Fruit fly (Drosophila melanogaster) whole organism, embryonic: Measurements from ENCODE around the gene CG34135.
A peak's percentile ranks its signal among the peaks of the same experiment; 100 is the strongest.

ENCODE experiments used
- ATbp ChIP-seq: fragments of 200-800 bp; sonication (Bioruptor generic); optimal IDR thresholded peaks from 2 replicates; lab custom pipeline; 2017; ENCODE audit warnings: missing biosample characterization, mild to moderate bottlenecking, missing genetic modification characterization, missing genetic modification reagents
- Bteb2 ChIP-seq: fragments of 200-800 bp; sonication (Bioruptor generic); optimal IDR thresholded peaks from 2 replicates; lab custom pipeline; 2016; ENCODE audit warnings: missing biosample characterization, missing genetic modification characterization
- CG10209 ChIP-seq: fragments of 200-800 bp; sonication (Bioruptor generic); optimal IDR thresholded peaks from 3 replicates; lab custom pipeline; 2017; ENCODE audit warnings: missing biosample characterization, mild to moderate bottlenecking, missing genetic modification characterization, missing genetic modification reagents
- CG10431 ChIP-seq: fragments of 200-800 bp; sonication (Bioruptor generic); optimal IDR thresholded peaks from 3 replicates; lab custom pipeline; 2018; ENCODE audit warnings: missing biosample characterization, mild to moderate bottlenecking, missing genetic modification characterization
- CG10462 ChIP-seq: fragments of 200-800 bp; sonication (Bioruptor generic); optimal IDR thresholded peaks from 2 replicates; lab custom pipeline; 2016; ENCODE audit warnings: missing biosample characterization, missing genetic modification characterization
- CG10543 ChIP-seq: fragments of 200-800 bp; sonication (Bioruptor generic); optimal IDR thresholded peaks from 3 replicates; lab custom pipeline; 2017; ENCODE audit warnings: missing biosample characterization, mild to moderate bottlenecking, missing genetic modification characterization, moderate library complexity
- CG10979 ChIP-seq: fragments of 200-800 bp; sonication (Bioruptor generic); optimal IDR thresholded peaks from 2 replicates; lab custom pipeline; 2018; ENCODE audit warnings: missing biosample characterization, mild to moderate bottlenecking, missing genetic modification characterization, moderate library complexity
- CG11093 ChIP-seq: fragments of 200-800 bp; sonication (Bioruptor generic); IDR thresholded peaks from 3 replicates; pipeline ENCODE4 v1.3.6; 2022; ENCODE audit warnings: missing biosample characterization, missing genetic modification characterization
- CG12219 ChIP-seq: fragments of 200-800 bp; sonication (Bioruptor generic); optimal IDR thresholded peaks from 3 replicates; lab custom pipeline; 2018; ENCODE audit warnings: missing biosample characterization, mild to moderate bottlenecking, missing genetic modification characterization
- CG12299 ChIP-seq: fragments of 200-800 bp; sonication (Bioruptor generic); optimal IDR thresholded peaks from 2 replicates; lab custom pipeline; 2018; ENCODE audit warnings: missing biosample characterization, mild to moderate bottlenecking, missing genetic modification characterization
- CG12942 ChIP-seq: fragments of 200-800 bp; sonication (Bioruptor generic); optimal IDR thresholded peaks from 3 replicates; lab custom pipeline; 2016; ENCODE audit warnings: missing biosample characterization, missing genetic modification characterization
- CG13287 ChIP-seq: fragments of 200-800 bp; sonication (Bioruptor generic); IDR thresholded peaks from 2 replicates; pipeline ENCODE4 v1.3.6; 2022; ENCODE audit warnings: missing biosample characterization, missing genetic modification characterization; ENCODE audit not compliant: partially characterized antibody
- CG14667 ChIP-seq: fragments of 200-800 bp; sonication (Bioruptor generic); IDR thresholded peaks from 2 replicates; pipeline ENCODE4 v1.3.6; 2022; ENCODE audit warnings: missing biosample characterization, missing genetic modification characterization
- CG1792 ChIP-seq: fragments of 200-800 bp; sonication (Bioruptor generic); optimal IDR thresholded peaks from 2 replicates; lab custom pipeline; 2016; ENCODE audit warnings: missing biosample characterization, missing genetic modification characterization
- CG18599 ChIP-seq: fragments of 200-800 bp; sonication (Bioruptor generic); optimal IDR thresholded peaks from 3 replicates; lab custom pipeline; 2017; ENCODE audit warnings: missing biosample characterization, missing genetic modification characterization, mild to moderate bottlenecking, moderate library complexity, missing genetic modification reagents
- CG31224 ChIP-seq: fragments of 200-800 bp; sonication (Bioruptor generic); IDR thresholded peaks from 2 replicates; pipeline ENCODE4 v1.3.6; 2022; ENCODE audit warnings: missing biosample characterization, missing genetic modification characterization
- CG33557 ChIP-seq: fragments of 200-800 bp; sonication (Bioruptor generic); optimal IDR thresholded peaks from 2 replicates; lab custom pipeline; 2019; ENCODE audit warnings: missing biosample characterization, mild to moderate bottlenecking, missing genetic modification characterization, moderate library complexity
- CG6654 ChIP-seq: fragments of 200-800 bp; sonication (Bioruptor generic); optimal IDR thresholded peaks from 2 replicates; lab custom pipeline; 2017; ENCODE audit warnings: missing biosample characterization, mild to moderate bottlenecking, missing genetic modification characterization
- CG6689 ChIP-seq: fragments of 200-800 bp; sonication (Bioruptor generic); IDR thresholded peaks from 2 replicates; pipeline ENCODE4 v1.3.6; 2022; ENCODE audit warnings: missing biosample characterization, missing genetic modification characterization
- CG8089 ChIP-seq: fragments of 200-800 bp; sonication (Bioruptor generic); optimal IDR thresholded peaks from 3 replicates; lab custom pipeline; 2016; ENCODE audit warnings: missing biosample characterization, missing genetic modification characterization
- CHES-1-like ChIP-seq: fragments of 200-800 bp; sonication (Bioruptor generic); optimal IDR thresholded peaks from 2 replicates; lab custom pipeline; 2016; ENCODE audit warnings: missing biosample characterization, missing genetic modification characterization
- D19A ChIP-seq: fragments of 200-800 bp; optimal IDR thresholded peaks from 3 replicates; lab custom pipeline; 2019; ENCODE audit warnings: missing biosample characterization, mild to moderate bottlenecking, missing genetic modification characterization, moderate library complexity
- GATAe ChIP-seq: fragments of 200-800 bp; sonication (Bioruptor generic); conservative IDR thresholded peaks from 2 replicates; pipeline ENCODE4 v1.3.6; 2022; ENCODE audit warnings: missing biosample characterization, missing genetic modification characterization
- HLH3B ChIP-seq: fragments of 200-800 bp; sonication (Bioruptor generic); IDR thresholded peaks from 2 replicates; pipeline ENCODE4 v1.3.6; 2022; ENCODE audit warnings: missing biosample characterization, missing genetic modification characterization
- HLH54F ChIP-seq: fragments of 200-800 bp; sonication (Bioruptor generic); optimal IDR thresholded peaks from 3 replicates; lab custom pipeline; 2016; ENCODE audit warnings: missing biosample characterization, missing genetic modification characterization
- HLHmδ ChIP-seq: fragments of 200-800 bp; sonication (Bioruptor generic); optimal IDR thresholded peaks from 2 replicates; lab custom pipeline; 2018; ENCODE audit warnings: missing biosample characterization, mild to moderate bottlenecking, missing genetic modification characterization, moderate library complexity
- HmgZ ChIP-seq: fragments of 200-800 bp; sonication (Bioruptor generic); optimal IDR thresholded peaks from 2 replicates; lab custom pipeline; 2018; ENCODE audit warnings: missing biosample characterization, mild to moderate bottlenecking, missing genetic modification characterization
- Jarid2 ChIP-seq: fragments of 200-800 bp; sonication (Bioruptor generic); optimal IDR thresholded peaks from 3 replicates; lab custom pipeline; 2017; ENCODE audit warnings: mild to moderate bottlenecking, missing biosample characterization, missing genetic modification reagents, missing genetic modification characterization
- Side ChIP-seq: fragments of 200-800 bp; sonication (Bioruptor generic); optimal IDR thresholded peaks from 2 replicates; lab custom pipeline; 2016; ENCODE audit warnings: missing biosample characterization, missing genetic modification characterization
- Six4 ChIP-seq: fragments of 200-800 bp; sonication (Bioruptor generic); optimal IDR thresholded peaks from 2 replicates; lab custom pipeline; 2016; ENCODE audit warnings: missing biosample characterization, missing genetic modification characterization
- Sry-β ChIP-seq: fragments of 200-800 bp; sonication (Bioruptor generic); optimal IDR thresholded peaks from 2 replicates; lab custom pipeline; 2018; ENCODE audit warnings: missing biosample characterization, mild to moderate bottlenecking, missing genetic modification characterization, moderate library complexity
- YL-1 ChIP-seq: fragments of 200-800 bp; sonication (Bioruptor generic); optimal IDR thresholded peaks from 3 replicates; lab custom pipeline; 2017; ENCODE audit warnings: missing biosample characterization, mild to moderate bottlenecking, missing genetic modification characterization
- az2 ChIP-seq: fragments of 200-800 bp; sonication (Bioruptor generic); optimal IDR thresholded peaks from 3 replicates; lab custom pipeline; 2016; ENCODE audit warnings: missing biosample characterization, missing genetic modification characterization
- btn ChIP-seq: fragments of 200-800 bp; sonication (Bioruptor generic); optimal IDR thresholded peaks from 2 replicates; lab custom pipeline; 2016; ENCODE audit warnings: missing biosample characterization, missing genetic modification characterization
- ci ChIP-seq: fragments of 200-800 bp; sonication (Bioruptor generic); IDR thresholded peaks from 3 replicates; pipeline ENCODE4 v1.3.6; 2022; ENCODE audit warnings: missing biosample characterization, missing genetic modification characterization
- dimm ChIP-seq: fragments of 200-800 bp; sonication (Bioruptor generic); IDR thresholded peaks from 2 replicates; pipeline ENCODE4 v1.3.6; 2022; ENCODE audit warnings: missing biosample characterization, missing genetic modification characterization
- disco-r ChIP-seq: fragments of 200-800 bp; sonication (Bioruptor generic); optimal IDR thresholded peaks from 2 replicates; lab custom pipeline; 2016; ENCODE audit warnings: missing biosample characterization, missing genetic modification characterization
- en ChIP-seq: fragments of 200-800 bp; sonication (Bioruptor generic); optimal IDR thresholded peaks from 2 replicates; lab custom pipeline; 2016; ENCODE audit warnings: missing biosample characterization, missing genetic modification characterization
- fu2 ChIP-seq: fragments of 200-800 bp; sonication (Bioruptor generic); optimal IDR thresholded peaks from 2 replicates; lab custom pipeline; 2016; ENCODE audit warnings: missing biosample characterization, missing genetic modification characterization
- gro ChIP-seq: fragments of 200-800 bp; sonication (Bioruptor generic); optimal IDR thresholded peaks from 2 replicates; lab custom pipeline; 2016; ENCODE audit warnings: missing biosample characterization, missing genetic modification characterization
- ind ChIP-seq: fragments of 200-800 bp; sonication (Bioruptor generic); optimal IDR thresholded peaks from 3 replicates; lab custom pipeline; 2016; ENCODE audit warnings: missing biosample characterization, missing genetic modification characterization
- insv ChIP-seq, 2 experiments: fragments of 200-800 bp; sonication (Bioruptor generic); optimal IDR thresholded peaks; 3 replicates each; lab custom pipeline; 2016 to 2018; ENCODE audit warnings: missing biosample characterization in 2 of 2, missing genetic modification characterization in 2 of 2
- maf-S ChIP-seq: fragments of 200-800 bp; sonication (Bioruptor generic); optimal IDR thresholded peaks from 2 replicates; lab custom pipeline; 2016; ENCODE audit warnings: missing biosample characterization, missing genetic modification characterization
- nerfin-1 ChIP-seq: fragments of 200-800 bp; sonication (Bioruptor generic); optimal IDR thresholded peaks from 3 replicates; lab custom pipeline; 2019; ENCODE audit warnings: missing biosample characterization, mild to moderate bottlenecking, missing genetic modification characterization, moderate library complexity
- nom ChIP-seq: fragments of 200-800 bp; sonication (Bioruptor generic); optimal IDR thresholded peaks from 2 replicates; lab custom pipeline; 2017; ENCODE audit warnings: missing biosample characterization, missing genetic modification characterization, mild to moderate bottlenecking, moderate library complexity, missing genetic modification reagents
- pfk ChIP-seq: fragments of 200-800 bp; sonication (Bioruptor generic); optimal IDR thresholded peaks from 2 replicates; lab custom pipeline; 2018; ENCODE audit warnings: missing biosample characterization, mild to moderate bottlenecking, missing genetic modification characterization, moderate library complexity
- pnt ChIP-seq: fragments of 200-800 bp; sonication (Bioruptor generic); optimal IDR thresholded peaks from 3 replicates; lab custom pipeline; 2016; ENCODE audit warnings: missing biosample characterization, missing genetic modification characterization
- sens-2 ChIP-seq: fragments of 200-800 bp; sonication (Bioruptor generic); IDR thresholded peaks from 2 replicates; pipeline ENCODE4 v1.3.6; 2022; ENCODE audit warnings: missing biosample characterization, missing genetic modification characterization
- sisA ChIP-seq: fragments of 200-800 bp; sonication (Bioruptor generic); IDR thresholded peaks from 2 replicates; pipeline ENCODE4 v1.3.6; 2022; ENCODE audit warnings: missing biosample characterization, missing genetic modification characterization
- unpg ChIP-seq: fragments of 200-800 bp; sonication (Bioruptor generic); optimal IDR thresholded peaks from 3 replicates; lab custom pipeline; 2018; ENCODE audit warnings: missing biosample characterization, mild to moderate bottlenecking, missing genetic modification characterization, moderate library complexity

Gene CG34135

dm6 chr3R:8808518-8808921, 40.5 kb upstream of the CG34135 start (continued):
- TF ChIP-seq ind (GFP tag; lab: Kevin White, UChicago) (peak; percentile 42), HmgZ (no peak), CG14667 (GFP tag; lab: Robert Waterston, UW) (no peak), nom (no peak), CG33557 (peak; percentile 96), D19A (tag; lab: Kevin White, UChicago) (peak; percentile 98), CG10543 (GFP tag; lab: Kevin White, UChicago) (no peak), CG6654 (GFP tag; lab: Kevin White, UChicago) (peak; percentile 22), gro (no peak), Jarid2 (GFP tag; lab: Kevin White, UChicago) (no peak), CG10431 (GFP tag; lab: Kevin White, UChicago) (peak; percentile 29), en (GFP tag; lab: Kevin White, UChicago) (peak; percentile 55), GATAe (GFP tag; lab: Robert Waterston, UW) (no peak), Sry-β (GFP tag; lab: Kevin White, UChicago) (peak; percentile 38), ci (GFP tag; lab: Robert Waterston, UW) (0 out of 3 replicates have a peak, but pooled peaks have one; percentile 17), CG12942 (GFP tag; lab: Kevin White, UChicago) (peak; percentile 52), YL-1 (GFP tag; lab: Kevin White, UChicago) (peak; percentile 23), disco-r (GFP tag; lab: Kevin White, UChicago) (peak; percentile 51), dimm (GFP tag; lab: Robert Waterston, UW) (no peak), CG1792 (GFP tag; lab: Kevin White, UChicago) (no peak), insv (GFP tag; optimal IDR thresholded peaks at IDR 0.05; lab: Kevin White, UChicago) (peak in 1 of 2 experiments; percentile 17), Side (GFP tag; lab: Kevin White, UChicago) (peak; percentile 66), CG10979 (tag; lab: Kevin White, UChicago) (peak; percentile 95), ATbp (GFP tag; lab: Kevin White, UChicago) (peak; percentile 45), CG13287 (GFP tag; lab: Robert Waterston, UW) (no peak), CG8089 (GFP tag; lab: Kevin White, UChicago) (peak; percentile 51), unpg (GFP tag; lab: Kevin White, UChicago) (peak; percentile 74), nerfin-1 (peak; percentile 83), Six4 (GFP tag; lab: Kevin White, UChicago) (peak; percentile 56), CG12219 (peak; percentile 40), sens-2 (GFP tag; lab: Robert Waterston, UW) (0 out of 2 replicates have a peak, but pooled peaks have one; percentile 51), CG10462 (GFP tag; lab: Kevin White, UChicago) (peak; percentile 65), CG6689 (GFP tag; lab: Robert Waterston, UW) (peak; percentile 76), btn (GFP tag; lab: Kevin White, UChicago) (peak; percentile 8), Bteb2 (GFP tag; lab: Kevin White, UChicago) (peak; percentile 33), pnt (GFP tag; lab: Kevin White, UChicago) (peak; percentile 57), CG10209 (GFP tag; lab: Kevin White, UChicago) (peak; percentile 68), HLH3B (peak; percentile 28; the same call in 1 of the 2 replicates), HLHmδ (GFP tag; lab: Kevin White, UChicago) (no peak), CHES-1-like (GFP tag; lab: Kevin White, UChicago) (peak; percentile 24), az2 (GFP tag; lab: Kevin White, UChicago) (peak; percentile 74), HLH54F (GFP tag; lab: Kevin White, UChicago) (peak; percentile 8), fu2 (GFP tag; lab: Kevin White, UChicago) (no peak), CG11093 (GFP tag; lab: Robert Waterston, UW) (0 out of 3 replicates have a peak, but pooled peaks have one; percentile 23), maf-S (peak; percentile 18), sisA (GFP tag; lab: Robert Waterston, UW) (peak; percentile 32; the same call in 1 of the 2 replicates), CG12299 (peak; percentile 42), CG18599 (GFP tag; lab: Kevin White, UChicago) (peak; percentile 40), CG31224 (GFP tag; lab: Robert Waterston, UW) (0 out of 2 replicates have a peak, but pooled peaks have one; percentile 38), pfk (GFP tag; lab: Kevin White, UChicago) (no peak)
